Worm (Caenorhabditis elegans): ENCODE results near the gene skr-21.
A peak's percentile ranks its signal among the peaks of the same experiment; 100 is the strongest.

Gene skr-21

DNA sequence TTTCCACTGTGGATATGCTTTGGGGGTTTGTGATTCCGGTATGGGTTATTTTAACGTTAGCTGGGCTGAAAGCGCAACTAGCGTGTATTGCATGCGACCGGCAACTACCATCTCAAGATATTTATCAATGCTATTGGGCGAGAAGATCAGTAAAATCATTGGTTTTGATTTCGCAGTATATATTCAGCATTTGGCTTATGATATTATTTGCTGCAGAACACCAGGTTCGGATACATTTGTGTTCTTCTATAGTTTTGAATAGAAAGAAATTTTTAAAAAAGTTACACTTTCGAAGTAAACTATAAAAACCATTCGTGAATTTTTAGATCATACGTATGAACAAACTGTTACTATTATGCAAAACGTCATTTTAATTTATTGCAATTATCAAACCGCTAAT, 8.5 kb downstream of the skr-21 start:
- TF ChIP-seq sma-3 (GFP tag; optimal IDR thresholded peaks at IDR 0.05) = no peak
- no peak for TF ChIP-seq unc-39 (tag; optimal IDR thresholded peaks at IDR 0.05)
- no peak for TF ChIP-seq C34F6.9 (tag; optimal IDR thresholded peaks at IDR 0.05)
- no peak for TF ChIP-seq unc-62 (GFP tag; optimal IDR thresholded peaks at IDR 0.05)
- no peak for TF ChIP-seq lin-39 (tag; optimal IDR thresholded peaks at IDR 0.05)
- no peak for TF ChIP-seq dmd-4 (tag; optimal IDR thresholded peaks at IDR 0.05)

DNA sequence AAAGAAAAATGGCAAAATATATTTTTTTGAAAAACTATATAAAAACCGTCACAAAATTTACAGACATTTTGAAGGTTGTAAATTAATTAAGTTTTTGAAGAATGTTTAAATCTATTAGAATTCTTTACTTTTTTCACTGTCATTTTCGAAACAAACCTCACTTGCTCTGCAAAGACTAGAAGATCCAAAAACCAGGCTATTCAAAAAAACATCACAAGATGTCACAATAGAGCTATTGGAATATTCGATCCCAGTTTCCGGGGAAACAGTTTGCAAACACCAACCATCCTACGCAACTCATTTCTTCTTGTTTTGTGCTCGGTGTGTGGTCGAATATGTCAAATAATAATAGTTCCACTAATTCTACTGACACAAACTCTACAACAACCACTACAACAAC, 9.7 kb downstream of the skr-21 start, which contains the start of gene R12H7.4:
TSS of gene R12H7.4 (plus strand) at position 301 of the 400 bp plus-strand sequence.
- TF ChIP-seq sma-3 (GFP tag; optimal IDR thresholded peaks at IDR 0.05) (no peak), C34F6.9 (tag; optimal IDR thresholded peaks at IDR 0.05) (no peak), gmeb-1 (tag; optimal IDR thresholded peaks at IDR 0.05) (no peak), ztf-11 (tag; optimal IDR thresholded peaks at IDR 0.05) (no peak), peb-1 (tag; optimal IDR thresholded peaks at IDR 0.05) (no peak), ceh-16 (tag; optimal IDR thresholded peaks at IDR 0.05) (no peak), nhr-25 (tag; optimal IDR thresholded peaks at IDR 0.05) (no peak), nhr-237 (tag; optimal IDR thresholded peaks at IDR 0.05) (no peak), zag-1 (tag; optimal IDR thresholded peaks at IDR 0.05) (no peak), snpc-4 (tag; optimal IDR thresholded peaks at IDR 0.05) (no peak), lin-11 (tag; optimal IDR thresholded peaks at IDR 0.05) (no peak), lin-39 (tag; optimal IDR thresholded peaks at IDR 0.05) (no peak)

DNA sequence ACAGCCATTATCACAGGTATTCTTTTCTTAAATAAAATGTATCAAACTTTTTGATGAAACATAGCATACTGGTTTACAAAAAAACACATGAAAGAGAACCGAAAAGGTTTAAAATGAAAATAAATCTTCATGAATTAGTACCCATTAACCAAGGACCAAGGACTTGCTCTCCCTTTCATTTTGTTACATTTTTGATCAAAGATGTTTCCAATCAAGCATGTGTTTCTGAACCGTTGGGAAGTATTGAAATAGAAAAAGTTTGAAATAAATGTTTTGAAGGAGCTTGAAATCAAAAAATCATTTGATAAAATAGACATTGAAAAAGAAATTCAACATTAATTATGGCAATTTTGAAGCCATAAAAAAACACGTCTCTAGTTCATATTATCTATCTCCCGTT, 13.9 kb downstream of the skr-21 start:
- no peak for TF ChIP-seq nhr-23 (tag; optimal IDR thresholded peaks at IDR 0.05)
- no peak for TF ChIP-seq elt-3 (tag; optimal IDR thresholded peaks at IDR 0.05)
- no peak for TF ChIP-seq ztf-11 (tag; optimal IDR thresholded peaks at IDR 0.05)
- TF ChIP-seq sem-4 (tag; optimal IDR thresholded peaks at IDR 0.05) = no peak
- TF ChIP-seq F13H6.1 (tag; optimal IDR thresholded peaks at IDR 0.05) = no peak
- TF ChIP-seq alr-1 (tag; optimal IDR thresholded peaks at IDR 0.05) = no peak
- TF ChIP-seq nhr-6 (tag; optimal IDR thresholded peaks at IDR 0.05) = no peak
- TF ChIP-seq R02D3.7 (tag; optimal IDR thresholded peaks at IDR 0.05) = no peak
- TF ChIP-seq elt-1 (tag; optimal IDR thresholded peaks at IDR 0.05) = no peak
- TF ChIP-seq nhr-10 (tag; optimal IDR thresholded peaks at IDR 0.05) = no peak
- no peak for TF ChIP-seq egl-27 (tag; optimal IDR thresholded peaks at IDR 0.05)
- no peak for TF ChIP-seq nhr-21 (tag; optimal IDR thresholded peaks at IDR 0.05)
- TF ChIP-seq unc-55 (GFP tag; optimal IDR thresholded peaks at IDR 0.05) = no peak
- no peak for TF ChIP-seq ceh-16 (tag; optimal IDR thresholded peaks at IDR 0.05)
- no peak for TF ChIP-seq sma-3 (GFP tag; optimal IDR thresholded peaks at IDR 0.05)
- no peak for TF ChIP-seq nhr-12 (tag; optimal IDR thresholded peaks at IDR 0.05)
- TF ChIP-seq C34F6.9 (tag; optimal IDR thresholded peaks at IDR 0.05) = no peak
- no peak for TF ChIP-seq ZK546.5 (tag; optimal IDR thresholded peaks at IDR 0.05)
- no peak for TF ChIP-seq ama-1 (optimal IDR thresholded peaks at IDR 0.05)
- TF ChIP-seq nhr-11 (tag; optimal IDR thresholded peaks at IDR 0.05) = no peak

DNA sequence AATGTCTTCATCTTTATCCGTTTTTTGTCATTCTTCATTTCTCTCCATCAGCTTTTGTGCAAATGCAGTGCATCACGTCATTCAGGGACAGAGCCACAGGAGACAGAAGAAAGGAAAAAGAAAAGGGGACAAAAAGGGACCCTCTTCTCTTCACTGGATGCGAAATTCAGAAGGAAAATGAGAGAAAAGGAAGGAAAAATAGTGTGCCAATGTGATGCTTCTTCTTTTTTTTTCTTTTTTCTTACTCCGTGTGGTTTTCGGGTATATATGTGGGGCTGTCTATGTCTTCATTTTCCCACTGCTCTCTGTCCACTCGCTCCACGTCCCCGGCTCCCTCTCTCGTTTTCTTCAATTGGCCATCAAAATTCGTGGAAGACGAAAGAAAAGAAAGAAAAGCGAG, 16.0 kb downstream of the skr-21 start:
- TF ChIP-seq unc-39 (tag; optimal IDR thresholded peaks at IDR 0.05) = no peak
- no peak for TF ChIP-seq skn-1 (tag; optimal IDR thresholded peaks at IDR 0.05)
- TF ChIP-seq sma-9 (GFP tag; optimal IDR thresholded peaks at IDR 0.05) = peak; percentile 71
- TF ChIP-seq sma-9 (tag; optimal IDR thresholded peaks at IDR 0.05) = no peak
- no peak for TF ChIP-seq alr-1 (tag; optimal IDR thresholded peaks at IDR 0.05)
- no peak for TF ChIP-seq ceh-82 (tag; optimal IDR thresholded peaks at IDR 0.05)
- peak; percentile 68 for TF ChIP-seq F13H6.1 (tag; optimal IDR thresholded peaks at IDR 0.05)
- TF ChIP-seq nhr-6 (tag; optimal IDR thresholded peaks at IDR 0.05) = peak; percentile 28
- no peak for TF ChIP-seq fos-1 (tag; optimal IDR thresholded peaks at IDR 0.05)
- TF ChIP-seq sma-3 (GFP tag; optimal IDR thresholded peaks at IDR 0.05) = no peak
- no peak for TF ChIP-seq ztf-11 (tag; optimal IDR thresholded peaks at IDR 0.05)
- peak; percentile 89 for TF ChIP-seq zag-1 (tag; optimal IDR thresholded peaks at IDR 0.05)
- TF ChIP-seq aly-2 (tag; optimal IDR thresholded peaks at IDR 0.05) = no peak
- peak; percentile 46 for TF ChIP-seq crh-2 (tag; optimal IDR thresholded peaks at IDR 0.05)
- no peak for TF ChIP-seq nhr-11 (tag; optimal IDR thresholded peaks at IDR 0.05)
- no peak for TF ChIP-seq mbf-1 (tag; optimal IDR thresholded peaks at IDR 0.05)
- TF ChIP-seq nhr-25 (tag; optimal IDR thresholded peaks at IDR 0.05) = no peak
- TF ChIP-seq lin-13 (GFP tag; optimal IDR thresholded peaks at IDR 0.05) = no peak
- TF ChIP-seq gmeb-1 (tag; optimal IDR thresholded peaks at IDR 0.05) = no peak
- no peak for TF ChIP-seq nhr-77 (tag; optimal IDR thresholded peaks at IDR 0.05)
- no peak for TF ChIP-seq unc-62 (GFP tag; optimal IDR thresholded peaks at IDR 0.05)
- TF ChIP-seq nhr-21 (tag; optimal IDR thresholded peaks at IDR 0.05) = no peak
- no peak for TF ChIP-seq elt-1 (tag; optimal IDR thresholded peaks at IDR 0.05)
- peak; percentile 68 for TF ChIP-seq C34F6.9 (tag; optimal IDR thresholded peaks at IDR 0.05)
- no peak for TF ChIP-seq ama-1 (optimal IDR thresholded peaks at IDR 0.05)
- no peak for TF ChIP-seq elt-3 (tag; optimal IDR thresholded peaks at IDR 0.05)
- TF ChIP-seq egl-27 (tag; optimal IDR thresholded peaks at IDR 0.05) = no peak
- TF ChIP-seq nhr-10 (tag; optimal IDR thresholded peaks at IDR 0.05) = no peak
- no peak for TF ChIP-seq nhr-237 (tag; optimal IDR thresholded peaks at IDR 0.05)
- peak; percentile 79 for TF ChIP-seq Y55F3AM.14 (GFP tag; optimal IDR thresholded peaks at IDR 0.05)
- peak; percentile 4 to 67 for TF ChIP-seq lsy-2 (tag; optimal IDR thresholded peaks at IDR 0.05)
- TF ChIP-seq lin-11 (tag; optimal IDR thresholded peaks at IDR 0.05) = peak; percentile 4
- TF ChIP-seq dmd-4 (tag; optimal IDR thresholded peaks at IDR 0.05) = no peak
- no peak for TF ChIP-seq blmp-1 (tag; optimal IDR thresholded peaks at IDR 0.05; ENCODE audit: insufficient read depth)
- peak; percentile 79 for TF ChIP-seq nhr-129 (tag; optimal IDR thresholded peaks at IDR 0.05)
- no peak for TF ChIP-seq ceh-16 (tag; optimal IDR thresholded peaks at IDR 0.05)
- TF ChIP-seq unc-55 (GFP tag; optimal IDR thresholded peaks at IDR 0.05) = peak; percentile 77
- TF ChIP-seq nhr-12 (tag; optimal IDR thresholded peaks at IDR 0.05) = no peak
- TF ChIP-seq nhr-23 (tag; optimal IDR thresholded peaks at IDR 0.05) = no peak
- no peak for TF ChIP-seq peb-1 (tag; optimal IDR thresholded peaks at IDR 0.05)
